Fruit fly (Drosophila melanogaster): ENCODE results near the gene CG14543.

Gene CG14543

dm6 chr3R:26055214-26055632 lies 1.2 kb upstream of the CG14543 start, which contains the start of gene Cmpk (continued):
- TF ChIP-seq CG3065 (GFP tag; optimal IDR thresholded peaks at IDR 0.05): no peak
- TF ChIP-seq hkb (optimal IDR thresholded peaks at IDR 0.05): no peak
- TF ChIP-seq hkb (GFP tag; IDR thresholded peaks at IDR 0.05): peak; percentile 69
- TF ChIP-seq CG11696 (GFP tag; IDR thresholded peaks at IDR 0.05): no peak
- TF ChIP-seq da (GFP tag; optimal IDR thresholded peaks at IDR 0.05): no peak
- no peak for TF ChIP-seq Blimp-1 (GFP tag; optimal IDR thresholded peaks at IDR 0.05)
- no peak for TF ChIP-seq cad (GFP tag; optimal IDR thresholded peaks at IDR 0.05)
- TF ChIP-seq fd96Cb (tag; optimal IDR thresholded peaks at IDR 0.05): no peak
- no peak for TF ChIP-seq Dfd (GFP tag; optimal IDR thresholded peaks at IDR 0.05)
- TF ChIP-seq Myb (GFP tag; optimal IDR thresholded peaks at IDR 0.05): peak; percentile 48
- 0 out of 3 replicates have a peak, but pooled peaks have one; percentile 32 for TF ChIP-seq knrl (GFP tag; IDR thresholded peaks at IDR 0.05; ENCODE audit: partially characterized antibody)
- TF ChIP-seq lilli (GFP tag; optimal IDR thresholded peaks at IDR 0.05): peak; percentile 48
- TF ChIP-seq NFAT (GFP tag; IDR thresholded peaks at IDR 0.05): peak; percentile 73; the same call in 1 of the 2 replicates
- TF ChIP-seq corto (GFP tag; optimal IDR thresholded peaks at IDR 0.05): peak; percentile 80
- peak; percentile 75 for TF ChIP-seq Fer3 (tag; optimal IDR thresholded peaks at IDR 0.05)
- TF ChIP-seq scrt (GFP tag; optimal IDR thresholded peaks at IDR 0.05): peak; percentile 71
- peak; percentile 69 for TF ChIP-seq sug (tag; optimal IDR thresholded peaks at IDR 0.05)
- TF ChIP-seq CG30403 (GFP tag; optimal IDR thresholded peaks at IDR 0.05): peak; percentile 36
- peak; percentile 31 for TF ChIP-seq Bdp1 (GFP tag; optimal IDR thresholded peaks at IDR 0.05)
- TF ChIP-seq pfk (GFP tag; optimal IDR thresholded peaks at IDR 0.05): peak; percentile 65
- TF ChIP-seq MESR4 (GFP tag; optimal IDR thresholded peaks at IDR 0.05): peak; percentile 96
- peak; percentile 1 for TF ChIP-seq cg (GFP tag; optimal IDR thresholded peaks at IDR 0.05)
- TF ChIP-seq Spps (tag; optimal IDR thresholded peaks at IDR 0.05): peak; percentile 21
- TF ChIP-seq Fer2 (tag; optimal IDR thresholded peaks at IDR 0.05): peak; percentile 45
- TF ChIP-seq p53 (GFP tag; optimal IDR thresholded peaks at IDR 0.05): no peak
- peak; percentile 62 for TF ChIP-seq grau (tag; optimal IDR thresholded peaks at IDR 0.05)
- TF ChIP-seq shn (GFP tag; optimal IDR thresholded peaks at IDR 0.05): peak; percentile 32
- TF ChIP-seq ara (GFP tag; IDR thresholded peaks at IDR 0.05): peak; percentile 41; the same call in 1 of the 2 replicates
- TF ChIP-seq CG7271 (tag; optimal IDR thresholded peaks at IDR 0.05): peak; percentile 85
- peak; percentile 12 for TF ChIP-seq bab2 (GFP tag; optimal IDR thresholded peaks at IDR 0.05)
- TF ChIP-seq CG42726 (GFP tag; IDR thresholded peaks at IDR 0.05; ENCODE audit: partially characterized antibody): peak; percentile 58; the same call in 1 of the 2 replicates
- no peak for TF ChIP-seq Camta (GFP tag; optimal IDR thresholded peaks at IDR 0.05)
- TF ChIP-seq fd3F (GFP tag; optimal IDR thresholded peaks at IDR 0.05): peak; percentile 35
- no peak for TF ChIP-seq CG4730 (GFP tag; IDR thresholded peaks at IDR 0.05)
- peak; percentile 77 for TF ChIP-seq Rfx (GFP tag; IDR thresholded peaks at IDR 0.05)
- peak; percentile 11; the same call in 1 of the 3 replicates for TF ChIP-seq CG7357 (GFP tag; IDR thresholded peaks at IDR 0.05)
- peak; percentile 68 for TF ChIP-seq CG31441 (GFP tag; IDR thresholded peaks at IDR 0.05)
- TF ChIP-seq tio (GFP tag; optimal IDR thresholded peaks at IDR 0.05): no peak
- TF ChIP-seq tgo (GFP tag; IDR thresholded peaks at IDR 0.05): no peak; the same call in 2 of the 3 replicates
- TF ChIP-seq CG9876 (GFP tag; optimal IDR thresholded peaks at IDR 0.05): peak; percentile 3
- peak; percentile 43 for TF ChIP-seq CG8359 (GFP tag; optimal IDR thresholded peaks at IDR 0.05; ENCODE audit: borderline replicate concordance)
- TF ChIP-seq CG17802 (tag; optimal IDR thresholded peaks at IDR 0.05): peak; percentile 70
- peak; percentile 55 for TF ChIP-seq Side (GFP tag; optimal IDR thresholded peaks at IDR 0.05)
- no peak for TF ChIP-seq slou (GFP tag; optimal IDR thresholded peaks at IDR 0.05)
- peak; percentile 65 for TF ChIP-seq onecut (GFP tag; IDR thresholded peaks at IDR 0.05)
- TF ChIP-seq CG6683 (GFP tag; optimal IDR thresholded peaks at IDR 0.05): peak; percentile 68
- TF ChIP-seq Scr (GFP tag; IDR thresholded peaks at IDR 0.05; ENCODE audit: partially characterized antibody): peak; percentile 44; the same call in 1 of the 2 replicates
- TF ChIP-seq Xbp1 (GFP tag; optimal IDR thresholded peaks at IDR 0.05): peak; percentile 71
- TF ChIP-seq CG6175 (GFP tag; IDR thresholded peaks at IDR 0.05): no peak
- peak; percentile 89 for TF ChIP-seq CG34376 (GFP tag; optimal IDR thresholded peaks at IDR 0.05)
- no peak for TF ChIP-seq cwo (GFP tag; optimal IDR thresholded peaks at IDR 0.05)
